Worm (Caenorhabditis elegans): ENCODE data around the gene oops-1.
A peak's percentile ranks its signal among the peaks of the same experiment; 100 is the strongest.

Gene oops-1

ce11 chrIV:5814092-5814650, at the start of gene oops-1:
Gene oops-1 (minus strand): TSS chrIV:5814142.
- TF ChIP-seq unc-62 (GFP tag; optimal IDR thresholded peaks at IDR 0.05) = no peak
- no peak for TF ChIP-seq ztf-4 (tag; optimal IDR thresholded peaks at IDR 0.05)
- no peak for TF ChIP-seq F16B12.6 (tag; optimal IDR thresholded peaks at IDR 0.05)
- no peak for TF ChIP-seq ceh-63 (GFP tag; optimal IDR thresholded peaks at IDR 0.05)
- no peak for TF ChIP-seq pax-3 (tag; optimal IDR thresholded peaks at IDR 0.05)
- TF ChIP-seq mdl-1 (tag; optimal IDR thresholded peaks at IDR 0.05) = no peak
- no peak for TF ChIP-seq efl-1 (optimal IDR thresholded peaks at IDR 0.05)
- TF ChIP-seq efl-1 (GFP tag; optimal IDR thresholded peaks at IDR 0.05 in 1 of 2) = no peak
- TF ChIP-seq lsy-2 (tag; optimal IDR thresholded peaks at IDR 0.05) = no peak
- no peak for TF ChIP-seq hlh-4 (tag; optimal IDR thresholded peaks at IDR 0.05)
- TF ChIP-seq alr-1 (tag; optimal IDR thresholded peaks at IDR 0.05; ENCODE audit: borderline replicate concordance) = no peak
- TF ChIP-seq xbp-1 (tag; optimal IDR thresholded peaks at IDR 0.05) = no peak
- no peak for TF ChIP-seq Y116A8C.19 (tag; optimal IDR thresholded peaks at IDR 0.05; ENCODE audit: borderline replicate concordance)
- TF ChIP-seq efl-3 (GFP tag; optimal IDR thresholded peaks at IDR 0.05) = no peak

ce11 chrIV:5860762-5861161, 46.8 kb upstream of the oops-1 start:
- TF ChIP-seq blmp-1 (tag; optimal IDR thresholded peaks at IDR 0.05) = peak; percentile 16
- no peak for TF ChIP-seq Y116A8C.19 (tag; optimal IDR thresholded peaks at IDR 0.05; ENCODE audit: borderline replicate concordance)
- TF ChIP-seq fkh-10 (GFP tag; optimal IDR thresholded peaks at IDR 0.05) = no peak

ce11 chrIV:5859876-5860275, 45.9 kb upstream of the oops-1 start, which contains the start of gene C06E7.4:
Gene C06E7.4 (minus strand): TSS chrIV:5859976.
- no peak for TF ChIP-seq elt-2 (tag; optimal IDR thresholded peaks at IDR 0.05)
- TF ChIP-seq C34B4.2 (tag; optimal IDR thresholded peaks at IDR 0.05) = no peak
- no peak for TF ChIP-seq nhr-85 (tag)
- no peak for TF ChIP-seq fkh-8 (tag; optimal IDR thresholded peaks at IDR 0.05)
- no peak for TF ChIP-seq ztf-4 (tag; optimal IDR thresholded peaks at IDR 0.05)
- TF ChIP-seq pqm-1 (tag; optimal IDR thresholded peaks at IDR 0.05) = no peak

- no peak for TF ChIP-seq hlh-4 (tag; optimal IDR thresholded peaks at IDR 0.05)
- no peak for TF ChIP-seq nhr-71 (tag; optimal IDR thresholded peaks at IDR 0.05)
- peak; percentile 72 for TF ChIP-seq blmp-1 (tag; optimal IDR thresholded peaks at IDR 0.05)
Measured at ce11 chrIV:5858212-5858611, 44.3 kb upstream of the oops-1 start.

DNA sequence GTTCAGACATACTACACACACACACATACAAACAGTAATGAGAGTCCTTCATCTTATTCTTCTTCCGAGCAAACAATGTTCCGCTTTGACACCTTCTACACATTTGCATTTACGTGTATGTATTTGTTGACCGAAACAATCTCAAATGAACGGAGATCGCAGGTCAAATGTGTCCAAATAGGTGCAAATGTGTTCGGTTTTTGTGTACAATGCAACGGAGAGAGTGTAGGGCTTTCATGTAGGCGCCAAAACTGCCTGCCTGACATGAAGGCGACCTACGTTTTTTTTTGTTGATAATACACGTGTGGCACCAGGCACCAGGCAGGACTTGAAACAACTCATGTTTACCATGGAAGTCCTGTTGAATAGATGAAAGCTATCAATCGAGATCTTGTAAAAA, 43.0 kb upstream of the oops-1 start:
- TF ChIP-seq xbp-1 (tag; optimal IDR thresholded peaks at IDR 0.05) (no peak), mep-1 (tag; optimal IDR thresholded peaks at IDR 0.05) (no peak), unc-130 (tag; optimal IDR thresholded peaks at IDR 0.05) (no peak), nhr-76 (tag; optimal IDR thresholded peaks at IDR 0.05) (no peak), F16B12.6 (tag; optimal IDR thresholded peaks at IDR 0.05) (no peak), dsc-1 (tag; optimal IDR thresholded peaks at IDR 0.05) (no peak), sox-4 (tag; optimal IDR thresholded peaks at IDR 0.05) (no peak), egl-27 (tag; optimal IDR thresholded peaks at IDR 0.05) (no peak), nhr-85 (tag) (no peak), hlh-4 (tag; optimal IDR thresholded peaks at IDR 0.05) (no peak), nhr-237 (tag; optimal IDR thresholded peaks at IDR 0.05) (no peak), nhr-84 (tag; optimal IDR thresholded peaks at IDR 0.05) (no peak), mdl-1 (tag; optimal IDR thresholded peaks at IDR 0.05) (no peak), isw-1 (GFP tag; IDR thresholded peaks at IDR 0.05) (no peak)

ce11 chrIV:5855608-5856007, 41.7 kb upstream of the oops-1 start:
- TF ChIP-seq elt-3 (tag; optimal IDR thresholded peaks at IDR 0.05) (no peak), C16A3.4 (tag; optimal IDR thresholded peaks at IDR 0.05) (no peak), efl-1 (optimal IDR thresholded peaks at IDR 0.05) (no peak), efl-1 (GFP tag; optimal IDR thresholded peaks at IDR 0.05 in 1 of 2) (peak in 1 of 2 experiments; percentile 59), ceh-8 (GFP tag; optimal IDR thresholded peaks at IDR 0.05) (no peak), lin-14 (GFP tag; optimal IDR thresholded peaks at IDR 0.05) (no peak)

All from whole organism, L1 larva.